Fruit fly (Drosophila melanogaster) whole organism, pupa: ENCODE measurements around the gene CG43336.
A peak's percentile ranks its signal among the peaks of the same experiment; 100 is the strongest.

Source experiments
- CG10348 ChIP-seq: fragments of 200-800 bp; sonication (Bioruptor generic); IDR thresholded peaks from 2 replicates; pipeline ENCODE4 v1.3.6; 2022; ENCODE audit warnings: missing biosample characterization, missing genetic modification characterization
- CG12605 ChIP-seq: fragments of 200-800 bp; sonication (Bioruptor generic); IDR thresholded peaks from 2 replicates; pipeline ENCODE4 v1.3.6; 2022; ENCODE audit warnings: missing biosample characterization, missing genetic modification characterization
- CG13204 ChIP-seq: fragments of 200-800 bp; sonication (Bioruptor generic); optimal IDR thresholded peaks from 2 replicates; lab custom pipeline; 2018; ENCODE audit warnings: missing biosample characterization, mild to moderate bottlenecking, missing genetic modification characterization, moderate library complexity
- CG14655 ChIP-seq: fragments of 200-800 bp; sonication (Bioruptor generic); optimal IDR thresholded peaks from 3 replicates; lab custom pipeline; 2017; ENCODE audit warnings: mild to moderate bottlenecking, missing biosample characterization, missing genetic modification reagents, missing genetic modification characterization
- CG15710 ChIP-seq: fragments of 200-800 bp; sonication (Bioruptor generic); optimal IDR thresholded peaks from 2 replicates; lab custom pipeline; 2018; ENCODE audit warnings: missing biosample characterization, mild to moderate bottlenecking, missing genetic modification characterization, moderate library complexity
- CG17806 ChIP-seq: fragments of 200-800 bp; sonication (Bioruptor generic); optimal IDR thresholded peaks from 2 replicates; lab custom pipeline; 2018; ENCODE audit warnings: missing biosample characterization, mild to moderate bottlenecking, missing genetic modification characterization, moderate library complexity
- CG32121 ChIP-seq: fragments of 200-800 bp; sonication (Bioruptor generic); IDR thresholded peaks from 2 replicates; pipeline ENCODE4 v1.3.6; 2022; ENCODE audit warnings: missing biosample characterization, missing genetic modification characterization
- CG34367 ChIP-seq: fragments of 200-800 bp; sonication (Bioruptor generic); optimal IDR thresholded peaks from 2 replicates; lab custom pipeline; 2018; ENCODE audit warnings: missing biosample characterization, mild to moderate bottlenecking, missing genetic modification characterization
- CG4496 ChIP-seq: fragments of 200-800 bp; sonication (Bioruptor generic); IDR thresholded peaks from 3 replicates; pipeline ENCODE4 v1.3.6; 2022; ENCODE audit warnings: missing biosample characterization, missing genetic modification characterization
- CG8159 ChIP-seq: fragments of 200-800 bp; sonication (Bioruptor generic); optimal IDR thresholded peaks from 3 replicates; lab custom pipeline; 2018; ENCODE audit warnings: missing biosample characterization, mild to moderate bottlenecking, missing genetic modification characterization, moderate library complexity
- CG8301 ChIP-seq: fragments of 200-800 bp; sonication (Bioruptor generic); optimal IDR thresholded peaks from 2 replicates; lab custom pipeline; 2018; ENCODE audit warnings: missing biosample characterization, mild to moderate bottlenecking, missing genetic modification characterization
- CG9948 ChIP-seq: fragments of 200-800 bp; sonication (Bioruptor generic); optimal IDR thresholded peaks from 2 replicates; lab custom pipeline; 2018; ENCODE audit warnings: missing biosample characterization, mild to moderate bottlenecking, missing genetic modification characterization, moderate library complexity
- D1 ChIP-seq: fragments of 200-800 bp; sonication (Bioruptor generic); optimal IDR thresholded peaks from 2 replicates; lab custom pipeline; 2018; ENCODE audit warnings: missing biosample characterization, mild to moderate bottlenecking, missing genetic modification characterization, moderate library complexity
- EcR ChIP-seq: fragments of 200-800 bp; sonication (Bioruptor generic); optimal IDR thresholded peaks from 3 replicates; lab custom pipeline; 2019; ENCODE audit warnings: missing biosample characterization, missing genetic modification characterization, mild to moderate bottlenecking, moderate library complexity, missing genetic modification reagents
- Ets98B ChIP-seq: fragments of 200-800 bp; sonication (Bioruptor generic); IDR thresholded peaks from 2 replicates; pipeline ENCODE4 v1.3.6; 2022; ENCODE audit warnings: missing biosample characterization, missing genetic modification characterization
- Pif1A ChIP-seq: fragments of 200-800 bp; sonication (Bioruptor generic); optimal IDR thresholded peaks from 3 replicates; lab custom pipeline; 2016; ENCODE audit warnings: missing biosample characterization, missing genetic modification characterization
- Pif1B ChIP-seq: fragments of 200-800 bp; sonication (Bioruptor generic); optimal IDR thresholded peaks from 3 replicates; lab custom pipeline; 2016; ENCODE audit warnings: missing biosample characterization, missing genetic modification characterization
- Snoo ChIP-seq: fragments of 200-800 bp; sonication (Bioruptor generic); optimal IDR thresholded peaks from 3 replicates; lab custom pipeline; 2017; ENCODE audit warnings: missing biosample characterization, mild to moderate bottlenecking, missing genetic modification characterization, inconsistent platforms
- fd96Ca ChIP-seq: fragments of 200-800 bp; sonication (Bioruptor generic); IDR thresholded peaks from 3 replicates; pipeline ENCODE4 v1.3.6; 2022; ENCODE audit warnings: missing biosample characterization, missing genetic modification characterization
- gl ChIP-seq: fragments of 200-800 bp; sonication (Bioruptor generic); optimal IDR thresholded peaks from 2 replicates; lab custom pipeline; 2018; ENCODE audit warnings: missing biosample characterization, mild to moderate bottlenecking, missing genetic modification characterization
- rn ChIP-seq: fragments of 200-800 bp; sonication (Bioruptor generic); IDR thresholded peaks from 2 replicates; pipeline ENCODE4 v1.3.6; 2022; ENCODE audit warnings: missing biosample characterization, missing genetic modification characterization

CG43336 gene

dm6 chr3R:15609230-15609629, 27.7 kb upstream of the CG43336 start:
- no peak for TF ChIP-seq fd96Ca (GFP tag; lab: Robert Waterston, UW)
- no peak for TF ChIP-seq CG10348 (GFP tag; lab: Robert Waterston, UW)
- TF ChIP-seq CG9948 (tag; lab: Kevin White, UChicago) = no peak

- TF ChIP-seq CG9948 (tag; lab: Kevin White, UChicago) = no peak
- no peak for TF ChIP-seq Ets98B (GFP tag; lab: Robert Waterston, UW)
- no peak for TF ChIP-seq CG34367 (tag; lab: Kevin White, UChicago)
- no peak for TF ChIP-seq CG17806 (tag; lab: Kevin White, UChicago)
- no peak for TF ChIP-seq CG13204
- peak; percentile 17 for TF ChIP-seq CG15710
- no peak for TF ChIP-seq Pif1A (GFP tag; lab: Kevin White, UChicago)
- no peak for TF ChIP-seq Pif1B (GFP tag; lab: Kevin White, UChicago)
- TF ChIP-seq D1 = no peak
- TF ChIP-seq CG8301 (tag; lab: Kevin White, UChicago) = no peak
- no peak for TF ChIP-seq gl (tag; lab: Kevin White, UChicago)
- TF ChIP-seq CG8159 (tag; lab: Kevin White, UChicago) = peak; percentile 52
- TF ChIP-seq fd96Ca (GFP tag; lab: Robert Waterston, UW) = no peak
- TF ChIP-seq CG32121 = no peak
- TF ChIP-seq CG14655 (GFP tag; lab: Kevin White, UChicago) = no peak
Measured at dm6 chr3R:15611692-15612091, 25.3 kb upstream of the CG43336 start.

- no peak for TF ChIP-seq gl (tag; lab: Kevin White, UChicago)
- no peak for TF ChIP-seq Pif1B (GFP tag; lab: Kevin White, UChicago)
- TF ChIP-seq Ets98B (GFP tag; lab: Robert Waterston, UW) = no peak
- no peak for TF ChIP-seq CG15710
- no peak for TF ChIP-seq CG8159 (tag; lab: Kevin White, UChicago)
- no peak for TF ChIP-seq fd96Ca (GFP tag; lab: Robert Waterston, UW)
- no peak for TF ChIP-seq Snoo
- no peak for TF ChIP-seq Pif1A (GFP tag; lab: Kevin White, UChicago)
- TF ChIP-seq CG14655 (GFP tag; lab: Kevin White, UChicago) = no peak
- TF ChIP-seq CG17806 (tag; lab: Kevin White, UChicago) = no peak
- no peak for TF ChIP-seq CG8301 (tag; lab: Kevin White, UChicago)
- TF ChIP-seq D1 = no peak
- TF ChIP-seq CG32121 = no peak
- TF ChIP-seq rn (GFP tag; lab: Robert Waterston, UW) = no peak
- TF ChIP-seq CG13204 = no peak
- no peak for TF ChIP-seq EcR
- no peak for TF ChIP-seq CG10348 (GFP tag; lab: Robert Waterston, UW)
- TF ChIP-seq CG4496 (GFP tag; lab: Robert Waterston, UW) = no peak
- TF ChIP-seq CG34367 (tag; lab: Kevin White, UChicago) = no peak
- TF ChIP-seq CG12605 (GFP tag; lab: Robert Waterston, UW) = no peak
- TF ChIP-seq, all 21 proteins: peak for 0
Measured at dm6 chr3R:15613875-15614274, 23.1 kb upstream of the CG43336 start.

DNA sequence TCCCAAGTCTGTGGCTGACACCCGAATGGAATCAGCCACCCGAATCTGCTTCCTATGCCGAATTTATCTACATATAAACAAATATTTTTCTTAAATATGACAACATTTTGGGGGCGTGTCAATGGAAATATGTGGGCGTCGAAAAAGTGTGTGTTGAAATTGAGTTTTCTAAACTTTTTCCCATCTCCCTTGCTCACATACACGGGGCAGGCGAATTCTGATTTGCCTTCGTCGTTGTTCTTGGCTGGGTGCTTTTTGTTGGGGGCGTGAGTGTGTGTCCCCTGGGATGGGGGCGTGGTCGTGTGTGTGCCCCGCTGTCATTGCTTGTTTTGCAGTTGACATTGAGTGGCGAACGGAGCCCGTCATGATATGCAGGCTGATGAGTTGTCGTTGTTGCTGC, 19.3 kb upstream of the CG43336 start:
- TF ChIP-seq CG15710 = no peak
- no peak for TF ChIP-seq CG12605 (GFP tag; lab: Robert Waterston, UW)
- no peak for TF ChIP-seq EcR
- TF ChIP-seq D1 = no peak
- TF ChIP-seq CG9948 (tag; lab: Kevin White, UChicago) = no peak
- no peak for TF ChIP-seq CG32121
- TF ChIP-seq CG13204 = no peak
- no peak for TF ChIP-seq CG8301 (tag; lab: Kevin White, UChicago)
- TF ChIP-seq rn (GFP tag; lab: Robert Waterston, UW) = no peak
- no peak for TF ChIP-seq Pif1A (GFP tag; lab: Kevin White, UChicago)
- TF ChIP-seq Pif1B (GFP tag; lab: Kevin White, UChicago) = no peak
- no peak for TF ChIP-seq CG4496 (GFP tag; lab: Robert Waterston, UW)
- no peak for TF ChIP-seq gl (tag; lab: Kevin White, UChicago)
- TF ChIP-seq Snoo = no peak
- no peak for TF ChIP-seq fd96Ca (GFP tag; lab: Robert Waterston, UW)
- no peak for TF ChIP-seq CG34367 (tag; lab: Kevin White, UChicago)

DNA sequence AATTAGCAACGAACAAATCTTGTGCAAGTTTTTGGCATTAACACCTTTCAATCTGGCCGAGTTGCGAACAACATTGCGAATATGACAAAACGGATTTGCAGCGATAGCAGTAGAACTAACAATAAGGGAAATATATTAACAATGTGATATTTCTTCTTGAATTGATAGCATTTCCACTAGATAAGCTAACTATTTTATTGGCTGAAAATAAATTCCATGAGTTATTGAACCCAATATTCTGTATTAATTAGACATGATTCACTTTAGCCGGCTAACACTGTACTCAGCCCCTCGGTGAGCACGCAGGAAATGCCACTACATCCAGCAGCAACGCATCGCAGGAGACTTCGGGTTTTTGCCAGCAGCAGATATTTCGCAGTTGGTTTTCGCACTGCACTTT, 10.1 kb upstream of the CG43336 start:
- TF ChIP-seq Ets98B (GFP tag; lab: Robert Waterston, UW) (peak; percentile 44), CG32121 (no peak), Pif1A (GFP tag; lab: Kevin White, UChicago) (peak; percentile 11), CG14655 (GFP tag; lab: Kevin White, UChicago) (peak; percentile 58), CG12605 (GFP tag; lab: Robert Waterston, UW) (no peak), rn (GFP tag; lab: Robert Waterston, UW) (no peak), D1 (no peak), Snoo (no peak), CG9948 (tag; lab: Kevin White, UChicago) (peak; percentile 37), CG17806 (tag; lab: Kevin White, UChicago) (peak; percentile 17), EcR (no peak), CG8301 (tag; lab: Kevin White, UChicago) (peak; percentile 56), CG15710 (no peak), CG8159 (tag; lab: Kevin White, UChicago) (peak; percentile 23), CG4496 (GFP tag; lab: Robert Waterston, UW) (peak; percentile 67; the same call in 2 of the 3 replicates)

DNA sequence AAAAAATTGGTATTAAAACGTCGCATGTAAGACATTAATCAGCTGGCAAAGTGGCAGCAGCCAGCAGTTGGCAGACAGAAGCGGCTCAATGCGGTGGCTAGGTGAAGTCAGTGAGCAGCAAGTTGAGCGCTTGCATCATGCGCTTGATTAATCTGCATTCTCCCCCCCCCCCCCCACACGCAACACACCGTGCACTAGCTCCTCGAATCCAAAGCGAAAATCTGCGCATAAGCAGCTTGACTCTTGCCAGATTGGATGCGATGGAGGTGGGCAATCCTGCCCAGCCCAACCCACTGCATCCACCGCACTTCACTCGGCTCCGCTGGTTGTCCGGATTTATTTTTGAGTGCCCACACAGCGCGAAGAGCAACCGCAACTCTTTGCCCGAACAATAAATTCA, 9.7 kb upstream of the CG43336 start:
- TF ChIP-seq CG15710 (no peak), D1 (no peak), Pif1B (GFP tag; lab: Kevin White, UChicago) (no peak), fd96Ca (GFP tag; lab: Robert Waterston, UW) (no peak), CG10348 (GFP tag; lab: Robert Waterston, UW) (no peak), CG34367 (tag; lab: Kevin White, UChicago) (no peak), EcR (no peak), CG8301 (tag; lab: Kevin White, UChicago) (no peak), CG12605 (GFP tag; lab: Robert Waterston, UW) (no peak), Snoo (no peak), Pif1A (GFP tag; lab: Kevin White, UChicago) (no peak), Ets98B (GFP tag; lab: Robert Waterston, UW) (no peak), gl (tag; lab: Kevin White, UChicago) (no peak), rn (GFP tag; lab: Robert Waterston, UW) (no peak), CG32121 (no peak)
